Worm (Caenorhabditis elegans) whole organism, L4 larva: ENCODE results near the gene W07G4.7.
A peak's percentile ranks its signal among the peaks of the same experiment; 100 is the strongest.

Experiments
- D1046.2 ChIP-seq: fragments of 200-800 bp; sonication (Bioruptor generic); IDR thresholded peaks from 2 replicates; pipeline ENCODE4 v1.3.6; 2022; ENCODE audit warnings: missing genetic modification characterization, missing compliant biosample characterization
- F49E8.2 ChIP-seq: sonication (generic microtip); optimal IDR thresholded peaks from 2 replicates; lab custom pipeline; 2016; ENCODE audit warnings: missing compliant biosample characterization, mild to moderate bottlenecking, missing genetic modification characterization, borderline replicate concordance
- Y105C5A.15 ChIP-seq: fragments of 200-800 bp; sonication (Bioruptor generic); IDR thresholded peaks from 2 replicates; pipeline ENCODE4 v1.3.6; 2022; ENCODE audit warnings: missing genetic modification characterization, missing compliant biosample characterization
- ZK337.2 ChIP-seq: fragments of 200-800 bp; sonication (Bioruptor generic); IDR thresholded peaks from 2 replicates; pipeline ENCODE4 v1.3.6; 2022; ENCODE audit warnings: missing genetic modification reagents, missing genetic modification characterization, missing compliant biosample characterization
- ZK546.5 ChIP-seq, 2 experiments: sonication (generic microtip); optimal IDR thresholded peaks; 2 replicates each; lab custom pipeline; 2017; ENCODE audit warnings: missing biosample characterization in 2 of 2, missing genetic modification characterization in 2 of 2
- aly-2 ChIP-seq: sonication (generic microtip); optimal IDR thresholded peaks from 2 replicates; lab custom pipeline; 2018; ENCODE audit warnings: missing biosample characterization, missing genetic modification characterization
- arid-1 ChIP-seq: fragments of 200-800 bp; sonication (Bioruptor generic); conservative IDR thresholded peaks from 2 replicates; pipeline ENCODE4 v1.3.6; 2022; ENCODE audit warnings: missing genetic modification reagents, missing genetic modification characterization, missing compliant biosample characterization
- attf-4 ChIP-seq: sonication (generic microtip); optimal IDR thresholded peaks from 3 replicates; lab custom pipeline; 2017; ENCODE audit warnings: missing biosample characterization, missing genetic modification characterization
- ceh-20 ChIP-seq: fragments of 200-800 bp; sonication (Bioruptor generic); IDR thresholded peaks from 2 replicates; pipeline ENCODE4 v1.3.6; 2022; ENCODE audit warnings: missing genetic modification reagents, missing genetic modification characterization, missing compliant biosample characterization
- ceh-32 ChIP-seq: sonication (generic microtip); optimal IDR thresholded peaks from 2 replicates; lab custom pipeline; 2016; ENCODE audit warnings: mild to moderate bottlenecking, missing genetic modification characterization, missing compliant biosample characterization; ENCODE audit not compliant: poor library complexity
- ceh-82 ChIP-seq: sonication (generic microtip); optimal IDR thresholded peaks from 2 replicates; lab custom pipeline; 2017; ENCODE audit warnings: missing biosample characterization, missing genetic modification characterization
- ctbp-1 ChIP-seq: fragments of 200-800 bp; sonication (Bioruptor generic); IDR thresholded peaks from 2 replicates; pipeline ENCODE4 v1.3.6; 2022; ENCODE audit warnings: missing genetic modification reagents, missing genetic modification characterization, missing compliant biosample characterization
- daf-12 ChIP-seq: fragments of 150-350 bp; optimal IDR thresholded peaks from 2 replicates; lab custom pipeline; 2014; ENCODE audit warnings: missing biosample characterization, missing genetic modification reagents, missing genetic modification characterization
- daf-16 ChIP-seq, 3 experiments: sonication (generic microtip); optimal IDR thresholded peaks; 2 replicates each; lab custom pipeline; 2016 to 2017; ENCODE audit warnings: missing genetic modification characterization in 3 of 3, missing genetic modification reagents in 3 of 3, mild to moderate bottlenecking in 2 of 3, missing compliant biosample characterization in 2 of 3, missing biosample characterization in 1 of 3, moderate library complexity in 1 of 3
- dmd-9 ChIP-seq: fragments of 200-800 bp; sonication (Bioruptor generic); IDR thresholded peaks from 2 replicates; pipeline ENCODE4 v1.3.6; 2022; ENCODE audit warnings: missing genetic modification reagents, missing genetic modification characterization, missing compliant biosample characterization
- dpl-1 ChIP-seq: fragments of 150-350 bp; optimal IDR thresholded peaks from 2 replicates; lab custom pipeline; 2014; ENCODE audit warnings: missing biosample characterization, missing genetic modification reagents, missing genetic modification characterization
- duxl-1 ChIP-seq: sonication (generic microtip); optimal IDR thresholded peaks from 2 replicates; lab custom pipeline; 2016; ENCODE audit warnings: mild to moderate bottlenecking, missing genetic modification characterization, moderate library complexity, missing compliant biosample characterization; ENCODE audit not compliant: poor library complexity
- dve-1 ChIP-seq: sonication (generic microtip); optimal IDR thresholded peaks from 2 replicates; lab custom pipeline; 2017; ENCODE audit warnings: antibody characterized with exemption, mild to moderate bottlenecking, missing genetic modification characterization, missing compliant biosample characterization; ENCODE audit not compliant: insufficient read depth
- egl-27 ChIP-seq: sonication (generic microtip); optimal IDR thresholded peaks from 3 replicates; lab custom pipeline; 2017; ENCODE audit warnings: missing biosample characterization, missing genetic modification reagents, missing genetic modification characterization
- egl-43 ChIP-seq: fragments of 200-800 bp; sonication (Bioruptor generic); IDR thresholded peaks from 2 replicates; pipeline ENCODE4 v1.3.6; 2022; ENCODE audit warnings: missing genetic modification reagents, missing genetic modification characterization, missing compliant biosample characterization
- fkh-10 ChIP-seq: fragments of 150-350 bp; optimal IDR thresholded peaks from 2 replicates; lab custom pipeline; 2014; ENCODE audit warnings: missing biosample characterization, missing genetic modification reagents, missing genetic modification characterization
- fos-1 ChIP-seq: fragments of 150-350 bp; optimal IDR thresholded peaks from 2 replicates; lab custom pipeline; 2014; ENCODE audit warnings: missing biosample characterization, missing genetic modification characterization
- hif-1 ChIP-seq, 2 experiments: sonication (generic microtip); optimal IDR thresholded peaks; 2 replicates each; lab custom pipeline; 2016 to 2017; ENCODE audit warnings: missing compliant biosample characterization in 2 of 2, missing genetic modification characterization in 2 of 2, missing genetic modification reagents in 2 of 2, missing genotype in 2 of 2, mild to moderate bottlenecking in 1 of 2
- hlh-11 ChIP-seq: fragments of 200-800 bp; sonication (Bioruptor generic); optimal IDR thresholded peaks from 2 replicates; lab custom pipeline; 2018; ENCODE audit warnings: mild to moderate bottlenecking, missing genetic modification characterization, missing compliant biosample characterization
- lim-7 ChIP-seq: fragments of 200-800 bp; sonication (Bioruptor generic); IDR thresholded peaks from 2 replicates; pipeline ENCODE4 v1.3.6; 2022; ENCODE audit warnings: missing genetic modification characterization, missing compliant biosample characterization
- lin-1 ChIP-seq: fragments of 200-800 bp; sonication (Bioruptor generic); IDR thresholded peaks from 2 replicates; pipeline ENCODE4 v1.3.6; 2022; ENCODE audit warnings: missing genetic modification reagents, missing genetic modification characterization, missing compliant biosample characterization
- lin-13 ChIP-seq: fragments of 150-350 bp; optimal IDR thresholded peaks from 2 replicates; lab custom pipeline; 2014; ENCODE audit warnings: missing biosample characterization, missing genetic modification reagents, missing genetic modification characterization
- lin-15B ChIP-seq: fragments of 150-350 bp; sonication (generic microtip); optimal IDR thresholded peaks from 3 replicates; lab custom pipeline; 2014; ENCODE audit warnings: missing biosample characterization, missing genetic modification characterization
- lin-38 ChIP-seq: fragments of 200-800 bp; sonication (Bioruptor generic); IDR thresholded peaks from 2 replicates; pipeline ENCODE4 v1.3.6; 2022; ENCODE audit warnings: missing genetic modification reagents, missing genetic modification characterization, missing compliant biosample characterization
- madf-5 ChIP-seq, 2 experiments: fragments of 200-800 bp; sonication (Bioruptor generic); IDR thresholded peaks; 2 replicates each; pipeline ENCODE4 v1.3.6; 2022; ENCODE audit warnings: missing compliant biosample characterization in 2 of 2, missing genetic modification characterization in 2 of 2
- mep-1 ChIP-seq: fragments of 150-350 bp; sonication (generic microtip); optimal IDR thresholded peaks from 3 replicates; lab custom pipeline; 2014; ENCODE audit warnings: missing biosample characterization, missing genetic modification characterization
- mes-2 ChIP-seq: sonication (generic microtip); optimal IDR thresholded peaks from 2 replicates; lab custom pipeline; 2016; ENCODE audit warnings: missing genotype, mild to moderate bottlenecking, missing genetic modification characterization, missing compliant biosample characterization; ENCODE audit not compliant: poor library complexity, severe bottlenecking
- mxl-3 ChIP-seq: fragments of 200-800 bp; sonication (Bioruptor generic); optimal IDR thresholded peaks from 2 replicates; lab custom pipeline; 2018; ENCODE audit warnings: mild to moderate bottlenecking, missing genetic modification characterization, missing compliant biosample characterization
- nhr-10 ChIP-seq: fragments of 150-350 bp; optimal IDR thresholded peaks from 2 replicates; lab custom pipeline; 2014; ENCODE audit warnings: missing biosample characterization, missing genetic modification characterization
- nhr-11 ChIP-seq: fragments of 150-350 bp; optimal IDR thresholded peaks from 2 replicates; lab custom pipeline; 2014; ENCODE audit warnings: missing biosample characterization, missing genetic modification characterization
- nhr-28 ChIP-seq: fragments of 150-350 bp; optimal IDR thresholded peaks from 2 replicates; lab custom pipeline; 2014; ENCODE audit warnings: missing biosample characterization, missing genetic modification characterization
- nhr-76 ChIP-seq: fragments of 150-350 bp; optimal IDR thresholded peaks from 2 replicates; lab custom pipeline; 2014; ENCODE audit warnings: missing biosample characterization, missing genetic modification characterization
- saeg-2 ChIP-seq: fragments of 200-800 bp; sonication (Bioruptor generic); IDR thresholded peaks from 2 replicates; pipeline ENCODE4 v1.3.6; 2022; ENCODE audit warnings: missing genetic modification reagents, missing genetic modification characterization, missing compliant biosample characterization
- sdz-12 ChIP-seq: fragments of 200-800 bp; sonication (Bioruptor generic); optimal IDR thresholded peaks from 2 replicates; lab custom pipeline; 2018; ENCODE audit warnings: mild to moderate bottlenecking, missing genetic modification characterization, missing compliant biosample characterization
- set-16 ChIP-seq: fragments of 200-800 bp; sonication (Bioruptor generic); IDR thresholded peaks from 2 replicates; pipeline ENCODE4 v1.3.6; 2022; ENCODE audit warnings: missing genetic modification reagents, missing genetic modification characterization, missing compliant biosample characterization
- skn-1 ChIP-seq: fragments of 150-350 bp; optimal IDR thresholded peaks from 2 replicates; lab custom pipeline; 2014; ENCODE audit warnings: missing biosample characterization, missing genetic modification characterization
- snpc-1.2 ChIP-seq: fragments of 200-800 bp; sonication (Bioruptor generic); IDR thresholded peaks from 2 replicates; pipeline ENCODE4 v1.3.6; 2022; ENCODE audit warnings: missing genetic modification reagents, missing genetic modification characterization, missing compliant biosample characterization
- snpc-4 ChIP-seq: fragments of 150-350 bp; optimal IDR thresholded peaks from 2 replicates; lab custom pipeline; 2014; ENCODE audit warnings: missing biosample characterization, missing genetic modification characterization
- tra-1 ChIP-seq: fragments of 200-800 bp; sonication (Bioruptor generic); IDR thresholded peaks from 2 replicates; pipeline ENCODE4 v1.3.6; 2022; ENCODE audit warnings: missing genetic modification reagents, missing genetic modification characterization, missing compliant biosample characterization
- unc-130 ChIP-seq: sonication (generic microtip); optimal IDR thresholded peaks from 2 replicates; lab custom pipeline; 2016; ENCODE audit warnings: missing genetic modification reagents, missing genetic modification characterization, missing compliant biosample characterization
- unc-62 ChIP-seq, 3 experiments: fragments of 150-350 bp in 1 of 3; sonication (generic microtip); optimal IDR thresholded peaks in 2 of 3; peaks in 1 of 3; 1 replicate in 1 of 3; 2 replicates in 2 of 3; lab custom pipeline; 2014 to 2017; ENCODE audit warnings: missing biosample characterization in 3 of 3, missing genetic modification characterization in 3 of 3, missing genetic modification reagents in 3 of 3, missing genotype in 1 of 3
- vab-7 ChIP-seq: fragments of 200-800 bp; sonication (Bioruptor generic); IDR thresholded peaks from 2 replicates; pipeline ENCODE4 v1.3.6; 2022; ENCODE audit warnings: missing genetic modification reagents, missing genetic modification characterization, missing compliant biosample characterization
- zfp-2 ChIP-seq: sonication (generic microtip); optimal IDR thresholded peaks from 2 replicates; lab custom pipeline; 2016; ENCODE audit warnings: mild to moderate bottlenecking, missing genetic modification characterization, missing compliant biosample characterization
- ztf-11 ChIP-seq: fragments of 150-350 bp; optimal IDR thresholded peaks from 2 replicates; lab custom pipeline; 2014; ENCODE audit warnings: missing biosample characterization, missing genetic modification characterization
- ztf-7 ChIP-seq: fragments of 150-350 bp; optimal IDR thresholded peaks from 2 replicates; lab custom pipeline; 2014; ENCODE audit warnings: missing biosample characterization, missing genetic modification characterization

W07G4.7 gene

ce11 chrV:13003378-13003777 is 31.1 kb downstream of the W07G4.7 start:
- TF ChIP-seq fkh-10 (GFP tag; lab: Kevin White, UChicago) (no peak), snpc-4 (tag; lab: Kevin White, UChicago) (no peak), duxl-1 (tag; lab: Kevin White, UChicago) (peak; percentile 61), ztf-7 (tag; lab: Kevin White, UChicago) (peak; percentile 77), ctbp-1 (GFP tag; lab: Robert Waterston, UW) (peak; percentile 85), set-16 (GFP tag; lab: Robert Waterston, UW) (no peak), nhr-28 (tag; lab: Kevin White, UChicago) (peak; percentile 72), snpc-1.2 (GFP tag; lab: Robert Waterston, UW) (peak; percentile 83), unc-130 (GFP tag; lab: Kevin White, UChicago) (peak; percentile 50), hlh-11 (tag; lab: Kevin White, UChicago) (peak; percentile 64), daf-12 (tag; lab: Kevin White, UChicago) (no peak), D1046.2 (GFP tag; lab: Robert Waterston, UW) (peak; percentile 69; the same call in 1 of the 2 replicates), aly-2 (tag; lab: Kevin White, UChicago) (peak; percentile 28), lin-15B (tag; lab: Kevin White, UChicago) (no peak), arid-1 (GFP tag; lab: Robert Waterston, UW) (peak; percentile 81), ceh-32 (peak; percentile 25), Y105C5A.15 (GFP tag; lab: Robert Waterston, UW) (peak; percentile 85), daf-16 (GFP tag; optimal IDR thresholded peaks at IDR 0.05; lab: Kevin White, UChicago) (peak; percentile 46 to 88), daf-16 (tag; optimal IDR thresholded peaks at IDR 0.05; lab: Kevin White, UChicago) (peak; percentile 65), lim-7 (peak; percentile 95), tra-1 (GFP tag; lab: Robert Waterston, UW) (peak; percentile 77), zfp-2 (tag; lab: Kevin White, UChicago) (no peak), madf-5 (GFP tag; IDR thresholded peaks at IDR 0.05; lab: Robert Waterston, UW) (peak in 1 of 2 experiments; percentile 8; a peak in 1 of 4 replicates), mxl-3 (GFP tag; lab: Kevin White, UChicago) (peak; percentile 64), sdz-12 (GFP tag; lab: Kevin White, UChicago) (no peak), unc-62 (GFP tag; optimal IDR thresholded peaks at IDR 0.05 in 1 of 2; lab: Kevin White, UChicago) (no peak), unc-62 (tag; optimal IDR thresholded peaks at IDR 0.05; lab: Kevin White, UChicago) (no peak), ceh-82 (tag; lab: Kevin White, UChicago) (no peak), attf-4 (tag; lab: Kevin White, UChicago) (no peak), nhr-10 (tag; lab: Kevin White, UChicago) (no peak), F49E8.2 (tag; lab: Kevin White, UChicago) (peak; percentile 65), ZK337.2 (0 out of 2 replicates have a peak, but pooled peaks have one; percentile 49), nhr-76 (no peak), fos-1 (tag; lab: Kevin White, UChicago) (no peak), egl-27 (tag; lab: Kevin White, UChicago) (peak; percentile 18), mes-2 (peak; percentile 76), mep-1 (tag; lab: Kevin White, UChicago) (peak; percentile 85), nhr-11 (tag; lab: Kevin White, UChicago) (no peak), hif-1 (tag; optimal IDR thresholded peaks at IDR 0.05; lab: Kevin White, UChicago) (peak in 1 of 2 experiments; percentile 58), dve-1 (tag; lab: Kevin White, UChicago) (peak; percentile 80), saeg-2 (GFP tag; lab: Robert Waterston, UW) (no peak), ZK546.5 (tag; optimal IDR thresholded peaks at IDR 0.05; lab: Kevin White, UChicago) (no peak), lin-38 (peak; percentile 84), skn-1 (tag; lab: Kevin White, UChicago) (no peak), ztf-11 (tag; lab: Kevin White, UChicago) (no peak), ceh-20 (GFP tag; lab: Robert Waterston, UW) (peak; percentile 78), egl-43 (peak; percentile 93), lin-13 (peak; percentile 36), lin-1 (GFP tag; lab: Robert Waterston, UW) (peak; percentile 75), dpl-1 (GFP tag; lab: Kevin White, UChicago) (peak; percentile 46), dmd-9 (GFP tag; lab: Robert Waterston, UW) (0 out of 2 replicates have a peak, but pooled peaks have one; percentile 41), vab-7 (GFP tag; lab: Robert Waterston, UW) (peak; percentile 83)
